Worm (Caenorhabditis elegans): ENCODE data around the gene C08F1.10.

C08F1.10 gene

ce11 chrII:1756582-1756981 lies 29.5 kb downstream of the C08F1.10 start, which contains the start of gene fbxb-53:
Gene fbxb-53 (plus strand): TSS chrII:1756882.
- TF ChIP-seq nfya-1 (tag; optimal IDR thresholded peaks at IDR 0.05) (no peak), unc-55 (GFP tag; optimal IDR thresholded peaks at IDR 0.05) (no peak), K09A11.1 (tag; optimal IDR thresholded peaks at IDR 0.05; ENCODE audit: insufficient read depth) (no peak), tbx-2 (tag; optimal IDR thresholded peaks at IDR 0.05) (no peak), ceh-9 (tag; optimal IDR thresholded peaks at IDR 0.05) (no peak), sox-4 (tag; optimal IDR thresholded peaks at IDR 0.05) (no peak), fkh-6 (tag; optimal IDR thresholded peaks at IDR 0.05) (no peak), ceh-45 (GFP tag; IDR thresholded peaks at IDR 0.05) (no peak), pax-1 (tag; optimal IDR thresholded peaks at IDR 0.05) (no peak)

ce11 chrII:1756072-1756471 lies 30.0 kb downstream of the C08F1.10 start, which contains the start of gene F36H5.17:
Gene F36H5.17 (minus strand): TSS chrII:1756172.
- TF ChIP-seq unc-3 (GFP tag; conservative IDR thresholded peaks at IDR 0.05) (no peak), unc-3 (tag; optimal IDR thresholded peaks at IDR 0.05) (no peak), ceh-30 (tag; optimal IDR thresholded peaks at IDR 0.05) (no peak), npax-4 (tag; optimal IDR thresholded peaks at IDR 0.05) (no peak), hlh-30 (tag; optimal IDR thresholded peaks at IDR 0.05; ENCODE audit: insufficient read depth) (no peak), Y22D7AL.16 (tag; optimal IDR thresholded peaks at IDR 0.05) (no peak), pha-2 (tag; optimal IDR thresholded peaks at IDR 0.05) (no peak), zip-5 (tag; optimal IDR thresholded peaks at IDR 0.05) (no peak), fkh-6 (tag; optimal IDR thresholded peaks at IDR 0.05) (no peak), ttx-3 (tag; optimal IDR thresholded peaks at IDR 0.05) (no peak), ceh-45 (GFP tag; IDR thresholded peaks at IDR 0.05) (no peak), ceh-14 (tag; optimal IDR thresholded peaks at IDR 0.05) (no peak), madf-2 (tag; optimal IDR thresholded peaks at IDR 0.05) (no peak), fax-1 (tag; optimal IDR thresholded peaks at IDR 0.05) (no peak), elt-4 (tag; optimal IDR thresholded peaks at IDR 0.05) (no peak), K02D7.2 (tag; optimal IDR thresholded peaks at IDR 0.05) (no peak)

- TF ChIP-seq hlh-13 (GFP tag; optimal IDR thresholded peaks at IDR 0.05) (no peak), ceh-6 (GFP tag; optimal IDR thresholded peaks at IDR 0.05) (no peak), ceh-45 (GFP tag; IDR thresholded peaks at IDR 0.05) (no peak), sox-2 (GFP tag; IDR thresholded peaks at IDR 0.05) (no peak), ceh-19 (GFP tag; optimal IDR thresholded peaks at IDR 0.05) (no peak)
Observed at ce11 chrII:1752990-1753389, 33.1 kb downstream of the C08F1.10 start, which contains the start of gene F36H5.9. Gene F36H5.9 (minus strand): TSS chrII:1753090.

- TF ChIP-seq ceh-31 (tag; optimal IDR thresholded peaks at IDR 0.05) (no peak), pha-4 (tag; optimal IDR thresholded peaks at IDR 0.05) (no peak), pag-3 (tag; optimal IDR thresholded peaks at IDR 0.05; ENCODE audit: borderline replicate concordance) (no peak), ttx-3 (tag; optimal IDR thresholded peaks at IDR 0.05) (no peak), ahr-1 (tag; optimal IDR thresholded peaks at IDR 0.05) (no peak), ceh-45 (GFP tag; IDR thresholded peaks at IDR 0.05) (no peak), mec-3 (tag; optimal IDR thresholded peaks at IDR 0.05; ENCODE audit: borderline replicate concordance) (no peak), fkh-6 (tag; optimal IDR thresholded peaks at IDR 0.05) (no peak), fax-1 (tag; optimal IDR thresholded peaks at IDR 0.05) (no peak), nfya-1 (tag; optimal IDR thresholded peaks at IDR 0.05) (no peak), nhr-232 (tag; optimal IDR thresholded peaks at IDR 0.05) (no peak), npax-4 (tag; optimal IDR thresholded peaks at IDR 0.05) (no peak), ceh-14 (tag; optimal IDR thresholded peaks at IDR 0.05) (no peak), che-1 (tag; optimal IDR thresholded peaks at IDR 0.05) (no peak)
Observed at ce11 chrII:1750413-1750812, 35.7 kb downstream of the C08F1.10 start, which contains the start of the genes F36H5.13 and F36H5.8. Gene F36H5.13 (minus strand): TSS chrII:1750513. Gene F36H5.8 (minus strand): TSS chrII:1750686.

- TF ChIP-seq K02D7.2 (tag; optimal IDR thresholded peaks at IDR 0.05) (no peak), dmd-4 (tag; optimal IDR thresholded peaks at IDR 0.05; ENCODE audit: borderline replicate concordance) (no peak), ceh-9 (tag; optimal IDR thresholded peaks at IDR 0.05) (no peak), nhr-232 (tag; optimal IDR thresholded peaks at IDR 0.05) (no peak), unc-86 (tag; optimal IDR thresholded peaks at IDR 0.05) (no peak), unc-55 (GFP tag; optimal IDR thresholded peaks at IDR 0.05) (no peak), nhr-11 (tag; optimal IDR thresholded peaks at IDR 0.05) (no peak), ceh-2 (tag; optimal IDR thresholded peaks at IDR 0.05) (no peak), ztf-16 (tag; optimal IDR thresholded peaks at IDR 0.05) (no peak)
Observed at ce11 chrII:1744183-1744582, 41.9 kb downstream of the C08F1.10 start, which contains the start of gene clec-19. Gene clec-19 (plus strand): TSS chrII:1744483.

Measured in whole organism, late embryonic.